Worm (Caenorhabditis elegans): ENCODE measurements around the gene C37E2.3.

C37E2.3 gene

DNA sequence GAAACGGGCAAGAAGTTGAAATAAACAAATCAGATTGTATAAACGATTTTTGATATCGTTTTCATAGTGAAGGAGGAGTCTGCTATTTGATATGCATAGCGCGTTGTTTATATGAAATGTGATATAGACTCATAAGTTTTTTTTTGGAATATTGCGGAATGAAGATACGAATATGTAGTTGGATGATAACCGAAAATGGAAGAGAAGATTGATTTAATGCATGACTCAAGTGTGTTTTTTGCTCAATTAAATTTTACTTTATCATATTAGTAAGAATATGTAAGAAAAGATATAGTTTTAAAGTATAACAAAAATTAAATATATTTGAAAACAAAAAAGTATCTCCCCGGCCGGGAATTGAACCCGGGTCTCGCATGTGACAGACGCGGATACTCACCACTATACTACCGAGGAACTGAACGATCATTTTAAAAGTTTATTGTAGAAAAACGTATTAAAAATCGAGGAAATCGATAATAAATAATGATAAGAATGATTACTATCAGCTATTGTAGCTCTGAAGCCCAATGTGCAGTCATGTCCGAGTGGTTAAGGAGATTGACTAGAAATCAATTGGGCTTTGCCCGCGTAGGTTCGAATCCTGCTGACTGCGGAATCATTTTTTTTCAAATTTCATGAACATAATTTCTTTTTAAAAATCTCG is 18.4 kb upstream of the C37E2.3 start, which contains the start of gene lgc-25 (continued):
- TF ChIP-seq duxl-1 (tag; optimal IDR thresholded peaks at IDR 0.05; ENCODE audit: poor library complexity) (peak; percentile 59), attf-4 (tag; optimal IDR thresholded peaks at IDR 0.05) (no peak), nhr-6 (tag; optimal IDR thresholded peaks at IDR 0.05) (no peak), zip-11 (GFP tag; IDR thresholded peaks at IDR 0.05) (no peak), hlh-30 (tag; optimal IDR thresholded peaks at IDR 0.05; ENCODE audit: insufficient read depth) (peak; percentile 86)

ce11 chrX:14164234-14164633 is 16.0 kb upstream of the C37E2.3 start, which contains the start of gene vha-20:
Gene vha-20 (minus strand): TSS chrX:14164506.
- 0 out of 2 replicates have a peak, but pooled peaks have one; percentile 11 for TF ChIP-seq dmd-6 (GFP tag; IDR thresholded peaks at IDR 0.05)
- peak; percentile 17 for TF ChIP-seq nhr-102 (tag; optimal IDR thresholded peaks at IDR 0.05)
- TF ChIP-seq zip-2 (tag; optimal IDR thresholded peaks at IDR 0.05), result no peak
- TF ChIP-seq F44E2.7 (GFP tag; IDR thresholded peaks at IDR 0.05), result no peak
- peak; percentile 23 for TF ChIP-seq hlh-11 (tag; optimal IDR thresholded peaks at IDR 0.05)
- TF ChIP-seq F49E8.2 (tag; optimal IDR thresholded peaks at IDR 0.05; ENCODE audit: borderline replicate concordance), result no peak
- no peak for TF ChIP-seq ztf-11 (tag; optimal IDR thresholded peaks at IDR 0.05)
- peak; percentile 50; the same call in 1 of the 2 replicates for TF ChIP-seq lin-38 (GFP tag; IDR thresholded peaks at IDR 0.05)
- TF ChIP-seq Y105C5A.15 (GFP tag; IDR thresholded peaks at IDR 0.05), result peak; percentile 63; the same call in 1 of the 2 replicates
- TF ChIP-seq ctbp-1 (GFP tag; IDR thresholded peaks at IDR 0.05), result 0 out of 2 replicates have a peak, but pooled peaks have one; percentile 9
- peak; percentile 9 for TF ChIP-seq nhr-111 (GFP tag; optimal IDR thresholded peaks at IDR 0.05)
- peak; percentile 76; the same call in 1 of the 2 replicates for TF ChIP-seq zfp-3 (GFP tag; conservative IDR thresholded peaks at IDR 0.05)
- 0 out of 2 replicates have a peak, but pooled peaks have one; percentile 34 for TF ChIP-seq snpc-1.2 (GFP tag; IDR thresholded peaks at IDR 0.05)
- peak; percentile 26 for TF ChIP-seq ama-1 (optimal IDR thresholded peaks at IDR 0.05)
- peak; percentile 26 for TF ChIP-seq aha-1 (tag)
- TF ChIP-seq lir-3 (tag; optimal IDR thresholded peaks at IDR 0.05), result no peak
- TF ChIP-seq spr-3 (GFP tag; optimal IDR thresholded peaks at IDR 0.05), result peak; percentile 9
- TF ChIP-seq tra-1 (GFP tag; IDR thresholded peaks at IDR 0.05), result 0 out of 2 replicates have a peak, but pooled peaks have one; percentile 38
- TF ChIP-seq sdz-12 (GFP tag; optimal IDR thresholded peaks at IDR 0.05), result no peak
- TF ChIP-seq mes-2 (tag; optimal IDR thresholded peaks at IDR 0.05; ENCODE audit: poor library complexity, severe bottlenecking), result peak; percentile 5
- no peak for TF ChIP-seq nhr-25 (tag; optimal IDR thresholded peaks at IDR 0.05; ENCODE audit: borderline replicate concordance, insufficient read depth)
- no peak for TF ChIP-seq Y75B8A.6 (GFP tag; IDR thresholded peaks at IDR 0.05)
- 0 out of 2 replicates have a peak, but pooled peaks have one; percentile 22 for TF ChIP-seq pha-4 (GFP tag; IDR thresholded peaks at IDR 0.05)
- TF ChIP-seq pha-4 (tag; optimal IDR thresholded peaks at IDR 0.05), result no peak
- TF ChIP-seq zip-11 (GFP tag; IDR thresholded peaks at IDR 0.05), result no peak
- TF ChIP-seq egl-43 (GFP tag; IDR thresholded peaks at IDR 0.05), result 0 out of 2 replicates have a peak, but pooled peaks have one; percentile 42

- TF ChIP-seq hmg-1.1 (GFP tag; IDR thresholded peaks at IDR 0.05), result no peak
- no peak for TF ChIP-seq set-16 (GFP tag; IDR thresholded peaks at IDR 0.05)
- TF ChIP-seq dmd-9 (GFP tag; IDR thresholded peaks at IDR 0.05), result no peak
- no peak for TF ChIP-seq ceh-28 (tag; optimal IDR thresholded peaks at IDR 0.05)
- TF ChIP-seq fkh-10 (GFP tag; optimal IDR thresholded peaks at IDR 0.05), result no peak
- peak; percentile 70 for TF ChIP-seq aha-1 (tag)
- TF ChIP-seq unc-62 (GFP tag; optimal IDR thresholded peaks at IDR 0.05 in 1 of 2), result peak in 1 of 2 experiments; percentile 60
- no peak for TF ChIP-seq unc-62 (tag; optimal IDR thresholded peaks at IDR 0.05)
- TF ChIP-seq zfp-3 (GFP tag; conservative IDR thresholded peaks at IDR 0.05), result no peak
- TF ChIP-seq lin-13 (GFP tag; optimal IDR thresholded peaks at IDR 0.05), result no peak
- TF ChIP-seq mes-2 (tag; optimal IDR thresholded peaks at IDR 0.05; ENCODE audit: poor library complexity, severe bottlenecking), result no peak
- TF ChIP-seq snpc-1.2 (GFP tag; IDR thresholded peaks at IDR 0.05), result 0 out of 2 replicates have a peak, but pooled peaks have one; percentile 19
- no peak for TF ChIP-seq nhr-28 (tag; optimal IDR thresholded peaks at IDR 0.05)
- no peak for TF ChIP-seq lin-29 (GFP tag; IDR thresholded peaks at IDR 0.05)
- TF ChIP-seq dmd-8 (GFP tag; IDR thresholded peaks at IDR 0.05), result no peak
These were observed 15.1 kb upstream of the C37E2.3 start for ce11 chrX:14165156-14165555.

All from whole organism, L4 larva.